Fruit fly (Drosophila melanogaster): ENCODE data around the gene CG5984.

dm6 chr3R:27225490-27225889, 22.3 kb downstream of the CG5984 start:
- no peak for TF ChIP-seq psq (GFP tag; optimal IDR thresholded peaks at IDR 0.05)
- TF ChIP-seq Myc (optimal IDR thresholded peaks at IDR 0.05), result no peak
- TF ChIP-seq Hr78 (GFP tag; optimal IDR thresholded peaks at IDR 0.05), result no peak

All from whole organism, wandering third instar larva.